Worm (Caenorhabditis elegans) whole organism, mixed stage, embryonic: ENCODE measurements around the gene F37C4.5.

Experiments
- M03D4.4 ChIP-seq: sonication (generic microtip); optimal IDR thresholded peaks from 2 replicates; lab custom pipeline; 2017; ENCODE audit warnings: mild to moderate bottlenecking, missing genetic modification characterization, missing compliant biosample characterization
- bed-3 ChIP-seq: fragments of 200-800 bp; sonication (Bioruptor generic); optimal IDR thresholded peaks from 3 replicates; lab custom pipeline; 2018; ENCODE audit warnings: mild to moderate bottlenecking, missing genetic modification characterization, moderate library complexity, missing compliant biosample characterization
- blmp-1 ChIP-seq: fragments of 150-350 bp; optimal IDR thresholded peaks from 2 replicates; lab custom pipeline; 2014; ENCODE audit warnings: missing biosample characterization, missing genetic modification characterization
- ceh-39 ChIP-seq: fragments of 150-350 bp; optimal IDR thresholded peaks from 2 replicates; lab custom pipeline; 2014; ENCODE audit warnings: missing biosample characterization, missing genetic modification characterization
- ceh-43 ChIP-seq: fragments of 200-800 bp; sonication (Bioruptor generic); optimal IDR thresholded peaks from 2 replicates; lab custom pipeline; 2018; ENCODE audit warnings: mild to moderate bottlenecking, missing genetic modification characterization, moderate library complexity, missing compliant biosample characterization
- ces-1 ChIP-seq: fragments of 150-350 bp; optimal IDR thresholded peaks from 2 replicates; lab custom pipeline; 2014; ENCODE audit warnings: missing biosample characterization, missing genetic modification reagents, missing genetic modification characterization
- cnd-1 ChIP-seq: fragments of 200-800 bp; sonication (Bioruptor generic); optimal IDR thresholded peaks from 2 replicates; lab custom pipeline; 2018; ENCODE audit warnings: mild to moderate bottlenecking, missing genetic modification characterization, missing compliant biosample characterization
- drap-1 ChIP-seq: fragments of 200-800 bp; sonication (Bioruptor generic); optimal IDR thresholded peaks from 3 replicates; lab custom pipeline; 2018; ENCODE audit warnings: mild to moderate bottlenecking, missing genetic modification characterization, missing compliant biosample characterization
- elt-1 ChIP-seq: sonication (generic microtip); optimal IDR thresholded peaks from 2 replicates; lab custom pipeline; 2017; ENCODE audit warnings: missing genetic modification characterization, mild to moderate bottlenecking, missing compliant biosample characterization, antibody characterized with exemption, moderate library complexity, borderline replicate concordance; ENCODE audit not compliant: insufficient read depth
- flh-1 ChIP-seq: fragments of 200-800 bp; sonication (Bioruptor generic); optimal IDR thresholded peaks from 2 replicates; lab custom pipeline; 2018; ENCODE audit warnings: mild to moderate bottlenecking, missing genetic modification characterization, moderate library complexity, missing compliant biosample characterization
- ham-2 ChIP-seq: fragments of 200-800 bp; sonication (Bioruptor generic); optimal IDR thresholded peaks from 2 replicates; lab custom pipeline; 2018; ENCODE audit warnings: mild to moderate bottlenecking, missing genetic modification characterization, missing compliant biosample characterization
- hlh-1 ChIP-seq: fragments of 150-350 bp; optimal IDR thresholded peaks from 2 replicates; lab custom pipeline; 2014; ENCODE audit warnings: missing biosample characterization, missing genetic modification reagents, missing genetic modification characterization
- lin-13 ChIP-seq: fragments of 150-350 bp; optimal IDR thresholded peaks from 2 replicates; lab custom pipeline; 2014; ENCODE audit warnings: missing biosample characterization, missing genetic modification characterization
- lin-32 ChIP-seq: fragments of 200-800 bp; sonication (Bioruptor generic); optimal IDR thresholded peaks from 2 replicates; lab custom pipeline; 2018; ENCODE audit warnings: mild to moderate bottlenecking, missing genetic modification characterization, missing compliant biosample characterization
- mab-5 ChIP-seq: fragments of 150-350 bp; optimal IDR thresholded peaks from 2 replicates; lab custom pipeline; 2014; ENCODE audit warnings: missing biosample characterization, missing genetic modification characterization
- mep-1 ChIP-seq: fragments of 150-350 bp; optimal IDR thresholded peaks from 2 replicates; lab custom pipeline; 2017; ENCODE audit warnings: missing biosample characterization, missing genetic modification reagents, missing genetic modification characterization, inconsistent platforms
- mls-2 ChIP-seq: sonication (generic microtip); optimal IDR thresholded peaks from 2 replicates; lab custom pipeline; 2016; ENCODE audit warnings: mild to moderate bottlenecking, missing genetic modification characterization, moderate library complexity, missing compliant biosample characterization
- nhr-12 ChIP-seq: fragments of 150-350 bp; optimal IDR thresholded peaks from 2 replicates; lab custom pipeline; 2014; ENCODE audit warnings: missing biosample characterization, missing genetic modification characterization
- nhr-2 ChIP-seq: fragments of 150-350 bp; optimal IDR thresholded peaks from 2 replicates; lab custom pipeline; 2014; ENCODE audit warnings: missing biosample characterization, missing genetic modification characterization
- nhr-237 ChIP-seq: fragments of 150-350 bp; optimal IDR thresholded peaks from 2 replicates; lab custom pipeline; 2014; ENCODE audit warnings: missing biosample characterization, missing genetic modification characterization
- nhr-28 ChIP-seq: fragments of 150-350 bp; optimal IDR thresholded peaks from 2 replicates; lab custom pipeline; 2014; ENCODE audit warnings: missing biosample characterization, missing genetic modification characterization
- nhr-76 ChIP-seq: sonication (generic microtip); optimal IDR thresholded peaks from 2 replicates; lab custom pipeline; 2017; ENCODE audit warnings: missing biosample characterization, missing genetic modification characterization
- pha-4 ChIP-seq: fragments of 150-350 bp; optimal IDR thresholded peaks from 2 replicates; lab custom pipeline; 2018; ENCODE audit warnings: missing biosample characterization, missing genetic modification reagents, missing genetic modification characterization
- sem-2 ChIP-seq: fragments of 200-800 bp; sonication (Bioruptor generic); optimal IDR thresholded peaks from 2 replicates; lab custom pipeline; 2018; ENCODE audit warnings: mild to moderate bottlenecking, missing genetic modification characterization, missing compliant biosample characterization
- snpc-4 ChIP-seq: fragments of 150-350 bp; optimal IDR thresholded peaks from 2 replicates; lab custom pipeline; 2014; ENCODE audit warnings: missing biosample characterization, missing genetic modification characterization
- sptf-1 ChIP-seq: sonication (generic microtip); optimal IDR thresholded peaks from 2 replicates; lab custom pipeline; 2017; ENCODE audit warnings: mild to moderate bottlenecking, missing genetic modification characterization, moderate library complexity, missing compliant biosample characterization
- tbx-8 ChIP-seq: fragments of 200-800 bp; sonication (Bioruptor generic); optimal IDR thresholded peaks from 2 replicates; lab custom pipeline; 2018; ENCODE audit warnings: mild to moderate bottlenecking, missing genetic modification characterization, moderate library complexity, missing compliant biosample characterization
- unc-120 ChIP-seq: sonication (generic microtip); optimal IDR thresholded peaks from 2 replicates; lab custom pipeline; 2017; ENCODE audit warnings: missing genetic modification characterization, missing compliant biosample characterization; ENCODE audit not compliant: poor library complexity, severe bottlenecking
- unc-62 ChIP-seq: fragments of 150-350 bp; optimal IDR thresholded peaks from 2 replicates; lab custom pipeline; 2014; ENCODE audit warnings: missing biosample characterization, missing genetic modification reagents, missing genetic modification characterization
- zip-8 ChIP-seq: fragments of 150-350 bp; optimal IDR thresholded peaks from 2 replicates; lab custom pipeline; 2014; ENCODE audit warnings: missing biosample characterization, missing genetic modification characterization
- ztf-11 ChIP-seq: fragments of 150-350 bp; optimal IDR thresholded peaks from 2 replicates; lab custom pipeline; 2014; ENCODE audit warnings: missing biosample characterization, missing genetic modification characterization

F37C4.5 gene

DNA sequence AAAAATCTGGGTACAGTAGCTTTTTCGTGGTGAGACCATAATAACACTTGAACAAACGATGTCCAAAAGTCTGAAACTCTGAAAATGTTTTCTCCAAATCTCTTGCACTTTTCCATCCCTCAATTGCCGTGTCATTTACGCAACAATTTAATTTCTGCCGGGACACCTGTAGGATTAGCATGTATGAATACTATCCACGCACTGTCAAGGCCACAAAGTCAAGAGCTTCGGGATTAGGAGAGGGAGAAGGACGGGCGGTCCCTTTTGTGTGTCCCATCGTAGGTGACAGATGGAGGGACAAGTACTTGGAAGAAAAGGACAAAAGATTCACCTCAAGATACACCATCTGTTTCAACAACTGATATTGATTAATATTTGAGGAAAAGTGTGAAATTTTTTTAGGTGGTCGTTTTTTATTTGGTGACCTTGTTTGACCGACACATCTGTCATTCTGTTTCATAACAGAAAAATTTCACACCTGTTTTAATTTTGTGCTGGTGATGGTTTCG is 30.5 kb downstream of the F37C4.5 start (continued):
- TF ChIP-seq bed-3, result no peak
- no peak for TF ChIP-seq hlh-1 (tag; lab: Kevin White, UChicago)
- TF ChIP-seq zip-8 (tag; lab: Kevin White, UChicago), result no peak
- no peak for TF ChIP-seq mab-5 (tag; lab: Kevin White, UChicago)
- no peak for TF ChIP-seq nhr-237 (tag; lab: Kevin White, UChicago)

DNA sequence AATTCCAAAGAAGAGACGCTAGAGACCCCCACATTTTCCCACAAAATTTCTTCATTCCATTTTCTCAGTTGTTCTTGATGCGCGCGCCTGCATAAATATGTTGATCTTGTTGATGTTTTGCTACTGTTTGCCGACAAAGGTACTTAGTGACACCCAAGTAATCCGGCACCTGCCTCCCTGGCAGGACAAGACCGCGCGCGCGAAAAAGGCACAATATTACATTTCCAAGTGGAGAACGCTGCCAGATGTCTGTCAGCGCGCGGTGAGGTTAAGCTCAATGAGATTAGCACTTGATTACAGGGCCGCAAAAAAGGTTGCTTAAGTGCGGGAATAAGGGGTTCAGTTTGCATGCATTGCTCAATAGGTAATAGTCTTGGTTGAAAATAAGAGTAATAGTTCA is 32.0 kb downstream of the F37C4.5 start:
- TF ChIP-seq unc-62 (no peak), ceh-43 (GFP tag; lab: Kevin White, UChicago) (no peak), blmp-1 (tag; lab: Kevin White, UChicago) (no peak), nhr-28 (tag; lab: Kevin White, UChicago) (no peak), M03D4.4 (tag; lab: Kevin White, UChicago) (no peak), nhr-2 (tag; lab: Kevin White, UChicago) (peak; percentile 54), snpc-4 (tag; lab: Kevin White, UChicago) (no peak), cnd-1 (no peak), ztf-11 (tag; lab: Kevin White, UChicago) (no peak), nhr-76 (tag; lab: Kevin White, UChicago) (no peak), mep-1 (no peak), ces-1 (GFP tag; lab: Kevin White, UChicago) (peak; percentile 59), flh-1 (GFP tag; lab: Kevin White, UChicago) (no peak), nhr-12 (no peak), hlh-1 (tag; lab: Kevin White, UChicago) (no peak)

DNA sequence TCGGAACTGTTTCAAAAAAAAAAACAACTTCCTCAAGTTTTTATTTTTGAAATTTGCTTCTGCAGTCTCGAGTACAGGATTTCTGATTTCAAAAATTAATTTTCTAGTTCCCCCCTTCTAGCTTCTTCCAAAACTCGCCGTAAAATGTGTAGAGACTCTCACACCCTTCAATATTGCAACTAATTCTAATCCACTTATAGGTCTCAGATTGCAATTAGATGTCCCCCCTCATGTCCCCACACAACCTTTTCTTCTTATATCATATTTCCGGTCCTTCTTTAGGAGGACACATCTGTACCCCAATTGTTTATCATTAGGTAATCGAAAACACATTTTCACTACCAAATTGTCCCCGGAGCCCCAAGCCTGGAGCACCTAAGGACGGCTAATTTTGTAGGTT is 33.1 kb downstream of the F37C4.5 start:
- peak; percentile 22 for TF ChIP-seq nhr-2 (tag; lab: Kevin White, UChicago)
- TF ChIP-seq elt-1, result no peak
- no peak for TF ChIP-seq tbx-8 (GFP tag; lab: Kevin White, UChicago)
- TF ChIP-seq ces-1 (GFP tag; lab: Kevin White, UChicago), result peak; percentile 90
- no peak for TF ChIP-seq snpc-4 (tag; lab: Kevin White, UChicago)
- no peak for TF ChIP-seq cnd-1
- no peak for TF ChIP-seq unc-120 (tag; lab: Kevin White, UChicago)
- TF ChIP-seq sptf-1 (tag; lab: Kevin White, UChicago), result no peak
- no peak for TF ChIP-seq mls-2 (tag; lab: Kevin White, UChicago)
- TF ChIP-seq ham-2, result no peak
- TF ChIP-seq drap-1 (GFP tag; lab: Kevin White, UChicago), result no peak
- TF ChIP-seq mep-1, result no peak
- no peak for TF ChIP-seq ceh-39 (tag; lab: Kevin White, UChicago)
- TF ChIP-seq, all 35 proteins: peak for 2

DNA sequence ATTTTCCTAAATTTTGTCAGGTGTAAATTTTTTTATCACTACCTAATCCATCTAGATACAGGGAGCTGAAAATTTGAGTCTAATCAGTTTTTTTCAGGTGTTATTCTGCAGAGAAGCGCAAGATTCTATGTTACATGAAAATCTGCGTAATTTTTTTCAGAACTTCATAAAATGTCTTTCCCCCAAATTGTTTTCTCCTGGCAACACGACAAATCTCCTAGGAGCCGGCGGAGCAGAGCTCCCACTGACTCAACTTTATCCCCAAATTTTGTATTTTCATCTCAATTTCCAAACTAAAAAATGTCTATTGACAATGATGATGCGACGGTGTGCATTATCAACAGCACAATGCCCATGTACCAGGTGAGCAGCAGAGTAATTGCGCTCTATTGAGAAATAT is 34.2 kb downstream of the F37C4.5 start, which contains the start of gene F28F9.2:
TSS of gene F28F9.2 (plus strand) at position 301 of the 400 bp plus-strand sequence.
- TF ChIP-seq mab-5 (tag; lab: Kevin White, UChicago) (no peak), zip-8 (tag; lab: Kevin White, UChicago) (no peak), ceh-43 (GFP tag; lab: Kevin White, UChicago) (no peak), lin-32 (GFP tag; lab: Kevin White, UChicago) (no peak), drap-1 (GFP tag; lab: Kevin White, UChicago) (no peak), ham-2 (no peak), elt-1 (no peak), lin-13 (no peak), ztf-11 (tag; lab: Kevin White, UChicago) (no peak), cnd-1 (no peak), pha-4 (tag; lab: Kevin White, UChicago) (no peak), tbx-8 (GFP tag; lab: Kevin White, UChicago) (no peak), hlh-1 (tag; lab: Kevin White, UChicago) (no peak), sptf-1 (tag; lab: Kevin White, UChicago) (no peak), sem-2 (GFP tag; lab: Kevin White, UChicago) (no peak), flh-1 (GFP tag; lab: Kevin White, UChicago) (no peak), mls-2 (tag; lab: Kevin White, UChicago) (no peak), ces-1 (GFP tag; lab: Kevin White, UChicago) (no peak)

DNA sequence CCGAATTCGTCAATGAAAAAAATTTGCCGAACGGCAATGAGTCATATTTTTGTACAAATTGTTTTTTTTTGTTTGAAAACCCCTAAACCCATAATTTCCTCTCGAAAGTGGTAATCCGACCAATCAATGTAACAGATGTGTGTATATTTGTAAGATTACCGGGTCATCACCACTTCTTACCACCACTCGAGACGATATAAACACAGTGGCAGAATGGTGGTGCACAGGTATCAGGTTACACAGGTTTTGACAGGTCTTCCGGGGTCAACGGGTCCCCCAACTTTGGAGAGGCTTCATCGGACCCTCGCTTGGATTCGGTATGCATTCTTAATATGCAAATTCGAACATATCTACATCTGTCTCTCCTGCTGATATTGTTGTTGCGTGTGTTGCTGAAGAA is 34.9 kb downstream of the F37C4.5 start:
- TF ChIP-seq nhr-12 (no peak), nhr-2 (tag; lab: Kevin White, UChicago) (peak; percentile 50)
